Fruit fly (Drosophila melanogaster) whole organism, embryonic: ENCODE results near the gene CG6726.

ENCODE experiments used
- Ada2b ChIP-seq: fragments of 200-800 bp; sonication (Bioruptor generic); IDR thresholded peaks from 2 replicates; pipeline ENCODE4 v1.3.6; 2022; ENCODE audit warnings: missing biosample characterization, missing genetic modification characterization
- Adf1 ChIP-seq: fragments of 200-800 bp; sonication (Bioruptor generic); IDR thresholded peaks from 2 replicates; pipeline ENCODE4 v1.3.6; 2022; ENCODE audit warnings: missing biosample characterization, missing genetic modification characterization
- Asciz ChIP-seq: fragments of 200-800 bp; sonication (Bioruptor generic); optimal IDR thresholded peaks from 2 replicates; lab custom pipeline; 2017; ENCODE audit warnings: missing biosample characterization, mild to moderate bottlenecking, missing genetic modification characterization, missing genetic modification reagents
- Bgb ChIP-seq: fragments of 200-800 bp; sonication (Bioruptor generic); IDR thresholded peaks from 2 replicates; pipeline ENCODE4 v1.3.6; 2022; ENCODE audit warnings: missing biosample characterization, missing genetic modification characterization; ENCODE audit not compliant: partially characterized antibody
- CG10209 ChIP-seq: fragments of 200-800 bp; sonication (Bioruptor generic); optimal IDR thresholded peaks from 3 replicates; lab custom pipeline; 2017; ENCODE audit warnings: missing biosample characterization, mild to moderate bottlenecking, missing genetic modification characterization, missing genetic modification reagents
- CG12219 ChIP-seq: fragments of 200-800 bp; sonication (Bioruptor generic); optimal IDR thresholded peaks from 3 replicates; lab custom pipeline; 2018; ENCODE audit warnings: missing biosample characterization, mild to moderate bottlenecking, missing genetic modification characterization
- CG1233 ChIP-seq: fragments of 200-800 bp; sonication (Bioruptor generic); optimal IDR thresholded peaks from 4 replicates; lab custom pipeline; 2018; ENCODE audit warnings: missing biosample characterization, mild to moderate bottlenecking, missing genetic modification characterization
- CG1603 ChIP-seq: fragments of 200-800 bp; sonication (Bioruptor generic); optimal IDR thresholded peaks from 2 replicates; lab custom pipeline; 2019; ENCODE audit warnings: missing biosample characterization, mild to moderate bottlenecking, missing genetic modification characterization, moderate library complexity
- CG16779 ChIP-seq: fragments of 200-800 bp; sonication (Bioruptor generic); IDR thresholded peaks from 2 replicates; pipeline ENCODE4 v1.3.6; 2022; ENCODE audit warnings: missing biosample characterization, missing genetic modification characterization
- CG16815 ChIP-seq: fragments of 200-800 bp; sonication (Bioruptor generic); optimal IDR thresholded peaks from 3 replicates; lab custom pipeline; 2017; ENCODE audit warnings: missing biosample characterization, mild to moderate bottlenecking, missing genetic modification characterization
- CG17802 ChIP-seq: fragments of 200-800 bp; sonication (Bioruptor generic); optimal IDR thresholded peaks from 2 replicates; lab custom pipeline; 2018; ENCODE audit warnings: missing biosample characterization, mild to moderate bottlenecking, missing genetic modification characterization, moderate library complexity
- CG17912 ChIP-seq: fragments of 200-800 bp; sonication (Bioruptor generic); optimal IDR thresholded peaks from 2 replicates; lab custom pipeline; 2018; ENCODE audit warnings: missing biosample characterization, mild to moderate bottlenecking, missing genetic modification characterization
- CG18011 ChIP-seq: fragments of 200-800 bp; sonication (Bioruptor generic); optimal IDR thresholded peaks from 2 replicates; lab custom pipeline; 2017; ENCODE audit warnings: missing biosample characterization, missing genetic modification characterization, mild to moderate bottlenecking, moderate library complexity, missing genotype
- CG18262 ChIP-seq: fragments of 200-800 bp; optimal IDR thresholded peaks from 3 replicates; lab custom pipeline; 2019; ENCODE audit warnings: missing biosample characterization, mild to moderate bottlenecking, missing genetic modification characterization, moderate library complexity
- CG2129 ChIP-seq: fragments of 200-800 bp; sonication (Bioruptor generic); IDR thresholded peaks from 2 replicates; pipeline ENCODE4 v1.3.6; 2022; ENCODE audit warnings: missing biosample characterization, missing genetic modification characterization; ENCODE audit not compliant: partially characterized antibody
- CG2875 ChIP-seq: fragments of 200-800 bp; sonication (Bioruptor generic); optimal IDR thresholded peaks from 2 replicates; lab custom pipeline; 2017; ENCODE audit warnings: missing biosample characterization, mild to moderate bottlenecking, missing genetic modification characterization, missing genetic modification reagents
- CG31441 ChIP-seq: fragments of 200-800 bp; sonication (Bioruptor generic); IDR thresholded peaks from 2 replicates; pipeline ENCODE4 v1.3.6; 2022; ENCODE audit warnings: missing biosample characterization, missing genetic modification characterization
- CG34376 ChIP-seq: fragments of 200-800 bp; sonication (Bioruptor generic); optimal IDR thresholded peaks from 2 replicates; lab custom pipeline; 2018; ENCODE audit warnings: missing biosample characterization, mild to moderate bottlenecking, missing genetic modification characterization
- CG3838 ChIP-seq: fragments of 200-800 bp; sonication (Bioruptor generic); optimal IDR thresholded peaks from 3 replicates; lab custom pipeline; 2016; ENCODE audit warnings: missing biosample characterization, missing genetic modification characterization
- CG42726 ChIP-seq: fragments of 200-800 bp; sonication (Bioruptor generic); IDR thresholded peaks from 2 replicates; pipeline ENCODE4 v1.3.6; 2022; ENCODE audit warnings: missing biosample characterization, missing genetic modification characterization; ENCODE audit not compliant: partially characterized antibody
- CG5245 ChIP-seq: fragments of 200-800 bp; sonication (Bioruptor generic); optimal IDR thresholded peaks from 3 replicates; lab custom pipeline; 2016; ENCODE audit warnings: missing biosample characterization, missing genetic modification characterization
- CG6272 ChIP-seq: fragments of 200-800 bp; sonication (Bioruptor generic); IDR thresholded peaks from 2 replicates; pipeline ENCODE4 v1.3.6; 2022; ENCODE audit warnings: missing biosample characterization, missing genetic modification characterization
- CG6689 ChIP-seq: fragments of 200-800 bp; sonication (Bioruptor generic); IDR thresholded peaks from 2 replicates; pipeline ENCODE4 v1.3.6; 2022; ENCODE audit warnings: missing biosample characterization, missing genetic modification characterization
- CG7987 ChIP-seq: fragments of 200-800 bp; sonication (Bioruptor generic); optimal IDR thresholded peaks from 2 replicates; lab custom pipeline; 2018; ENCODE audit warnings: missing biosample characterization, mild to moderate bottlenecking, missing genetic modification characterization, moderate library complexity
- CG9609 ChIP-seq: fragments of 200-800 bp; sonication (Bioruptor generic); optimal IDR thresholded peaks from 3 replicates; lab custom pipeline; 2016; ENCODE audit warnings: missing biosample characterization, missing genetic modification characterization
- CoRest ChIP-seq: fragments of 200-800 bp; sonication (Bioruptor generic); optimal IDR thresholded peaks from 3 replicates; lab custom pipeline; 2018; ENCODE audit warnings: missing biosample characterization, mild to moderate bottlenecking, missing genetic modification characterization, moderate library complexity
- Dip3 ChIP-seq: fragments of 200-800 bp; sonication (Bioruptor generic); optimal IDR thresholded peaks from 3 replicates; lab custom pipeline; 2016; ENCODE audit warnings: missing biosample characterization, missing genetic modification characterization
- Dref ChIP-seq: fragments of 200-800 bp; sonication (Bioruptor generic); IDR thresholded peaks from 2 replicates; pipeline ENCODE4 v1.3.6; 2022; ENCODE audit warnings: missing biosample characterization, missing genetic modification characterization
- Drgx ChIP-seq: fragments of 200-800 bp; sonication (Bioruptor generic); IDR thresholded peaks from 2 replicates; pipeline ENCODE4 v1.3.6; 2022; ENCODE audit warnings: missing biosample characterization, missing genetic modification characterization
- Ets65A ChIP-seq: fragments of 200-800 bp; sonication (Bioruptor generic); peaks from one replicate; lab custom pipeline; 2016; ENCODE audit warnings: missing biosample characterization, missing genetic modification characterization
- Fer3 ChIP-seq: fragments of 200-800 bp; sonication (Bioruptor generic); optimal IDR thresholded peaks from 2 replicates; lab custom pipeline; 2018; ENCODE audit warnings: missing biosample characterization, mild to moderate bottlenecking, missing genetic modification characterization, moderate library complexity
- Gsc ChIP-seq: fragments of 200-800 bp; sonication (Bioruptor generic); IDR thresholded peaks from 2 replicates; pipeline ENCODE4 v1.3.6; 2022; ENCODE audit warnings: missing biosample characterization, missing genetic modification characterization
- Hr3 ChIP-seq: fragments of 200-800 bp; sonication (Bioruptor generic); optimal IDR thresholded peaks from 3 replicates; lab custom pipeline; 2016; ENCODE audit warnings: missing biosample characterization, missing genetic modification characterization
- Kr ChIP-seq: fragments of 200-800 bp; sonication (Bioruptor generic); optimal IDR thresholded peaks from 2 replicates; lab custom pipeline; 2017; ENCODE audit warnings: missing biosample characterization, mild to moderate bottlenecking, missing genetic modification characterization
- Sry-β ChIP-seq: fragments of 200-800 bp; sonication (Bioruptor generic); optimal IDR thresholded peaks from 2 replicates; lab custom pipeline; 2018; ENCODE audit warnings: missing biosample characterization, mild to moderate bottlenecking, missing genetic modification characterization, moderate library complexity
- al ChIP-seq: fragments of 200-800 bp; sonication (Bioruptor generic); IDR thresholded peaks from 2 replicates; pipeline ENCODE4 v1.3.6; 2022; ENCODE audit warnings: missing biosample characterization, missing genetic modification characterization
- bsh ChIP-seq, 2 experiments: fragments of 200-800 bp; sonication (Bioruptor generic); optimal IDR thresholded peaks; 2 replicates each; lab custom pipeline; 2017 to 2018; ENCODE audit warnings: mild to moderate bottlenecking in 2 of 2, missing biosample characterization in 2 of 2, missing genetic modification characterization in 2 of 2, moderate library complexity in 1 of 2
- chm ChIP-seq: fragments of 200-800 bp; sonication (Bioruptor generic); IDR thresholded peaks from 2 replicates; pipeline ENCODE4 v1.3.6; 2022; ENCODE audit warnings: missing biosample characterization, missing genetic modification characterization
- da ChIP-seq: fragments of 200-800 bp; sonication (Bioruptor generic); optimal IDR thresholded peaks from 2 replicates; lab custom pipeline; 2016; ENCODE audit warnings: missing biosample characterization, missing genetic modification characterization
- ems ChIP-seq: fragments of 200-800 bp; sonication (Bioruptor generic); optimal IDR thresholded peaks from 3 replicates; lab custom pipeline; 2016; ENCODE audit warnings: missing biosample characterization, missing genetic modification characterization
- fu2 ChIP-seq: fragments of 200-800 bp; sonication (Bioruptor generic); optimal IDR thresholded peaks from 2 replicates; lab custom pipeline; 2016; ENCODE audit warnings: missing biosample characterization, missing genetic modification characterization
- ind ChIP-seq: fragments of 200-800 bp; sonication (Bioruptor generic); optimal IDR thresholded peaks from 3 replicates; lab custom pipeline; 2016; ENCODE audit warnings: missing biosample characterization, missing genetic modification characterization
- inv ChIP-seq: fragments of 200-800 bp; sonication (Bioruptor generic); IDR thresholded peaks from 2 replicates; pipeline ENCODE4 v1.3.6; 2022; ENCODE audit warnings: missing biosample characterization, missing genetic modification characterization; ENCODE audit not compliant: partially characterized antibody
- nerfin-2 ChIP-seq: fragments of 200-800 bp; sonication (Bioruptor generic); IDR thresholded peaks from 2 replicates; pipeline ENCODE4 v1.3.6; 2022; ENCODE audit warnings: missing biosample characterization, missing genetic modification characterization; ENCODE audit not compliant: partially characterized antibody
- oc ChIP-seq: fragments of 200-800 bp; sonication (Bioruptor generic); optimal IDR thresholded peaks from 2 replicates; lab custom pipeline; 2018; ENCODE audit warnings: missing biosample characterization, mild to moderate bottlenecking, missing genetic modification characterization, moderate library complexity
- sd ChIP-seq: fragments of 200-800 bp; sonication (Bioruptor generic); optimal IDR thresholded peaks from 3 replicates; lab custom pipeline; 2018; ENCODE audit warnings: missing biosample characterization, mild to moderate bottlenecking, missing genetic modification characterization, moderate library complexity
- sens ChIP-seq: fragments of 200-800 bp; sonication (Bioruptor generic); peaks from one replicate; lab custom pipeline; 2016; ENCODE audit warnings: missing biosample characterization, missing genetic modification characterization
- slp2 ChIP-seq: fragments of 200-800 bp; sonication (Bioruptor generic); optimal IDR thresholded peaks from 2 replicates; lab custom pipeline; 2016; ENCODE audit warnings: missing biosample characterization, missing genetic modification characterization
- tin ChIP-seq: fragments of 200-800 bp; sonication (Bioruptor generic); optimal IDR thresholded peaks from 3 replicates; lab custom pipeline; 2016; ENCODE audit warnings: missing biosample characterization, missing genetic modification characterization
- vvl ChIP-seq: fragments of 200-800 bp; sonication (Bioruptor generic); IDR thresholded peaks from 2 replicates; pipeline ENCODE4 v1.3.6; 2022; ENCODE audit warnings: missing biosample characterization, missing genetic modification characterization
- zen2 ChIP-seq: fragments of 200-800 bp; sonication (Bioruptor generic); IDR thresholded peaks from 3 replicates; pipeline ENCODE4 v1.3.6; 2022; ENCODE audit warnings: missing biosample characterization, missing genetic modification characterization; ENCODE audit not compliant: partially characterized antibody

Gene CG6726

dm6 chr3R:23061209-23061608 lies 30.3 kb upstream of the CG6726 start, which contains the start of the genes sav and Ublcp1 (continued):
- peak; percentile 82 for TF ChIP-seq Dref
- TF ChIP-seq CG17802 = no peak
- peak; percentile 35 for TF ChIP-seq vvl (GFP tag; lab: Robert Waterston, UW)
- peak; percentile 36 for TF ChIP-seq Ets65A (GFP tag; lab: Kevin White, UChicago)
- no peak for TF ChIP-seq Dip3 (GFP tag; lab: Kevin White, UChicago)
- peak; percentile 84 for TF ChIP-seq inv (GFP tag; lab: Robert Waterston, UW)
- TF ChIP-seq CG18262 (tag; lab: Kevin White, UChicago) = peak; percentile 55
- peak; percentile 49 for TF ChIP-seq sens (GFP tag; lab: Kevin White, UChicago)
- peak; percentile 53 for TF ChIP-seq CG31441
- TF ChIP-seq CG6689 (GFP tag; lab: Robert Waterston, UW) = 0 out of 2 replicates have a peak, but pooled peaks have one; percentile 18
- no peak for TF ChIP-seq CG34376 (GFP tag; lab: Kevin White, UChicago)
- TF ChIP-seq CG10209 (GFP tag; lab: Kevin White, UChicago) = peak; percentile 17
- peak; percentile 44 for TF ChIP-seq tin (GFP tag; lab: Kevin White, UChicago)
- TF ChIP-seq CG3838 = no peak
- TF ChIP-seq da = no peak
- no peak for TF ChIP-seq ems (GFP tag; lab: Kevin White, UChicago)
- peak; percentile 82 for TF ChIP-seq nerfin-2 (GFP tag; lab: Robert Waterston, UW)
- TF ChIP-seq Asciz (GFP tag; lab: Kevin White, UChicago) = no peak
- TF ChIP-seq bsh (GFP tag; optimal IDR thresholded peaks at IDR 0.05; lab: Kevin White, UChicago) = peak in 1 of 2 experiments; percentile 12
- TF ChIP-seq Adf1 (GFP tag; lab: Robert Waterston, UW) = peak; percentile 26; the same call in 1 of the 2 replicates
- TF ChIP-seq Bgb (GFP tag; lab: Robert Waterston, UW) = peak; percentile 87
- TF ChIP-seq fu2 (GFP tag; lab: Kevin White, UChicago) = no peak
- TF ChIP-seq al = no peak
- no peak for TF ChIP-seq Gsc (GFP tag; lab: Robert Waterston, UW)
- TF ChIP-seq CG16779 = no peak
- TF ChIP-seq CG17912 (GFP tag; lab: Kevin White, UChicago) = no peak
- TF ChIP-seq slp2 (GFP tag; lab: Kevin White, UChicago) = no peak
- TF ChIP-seq Fer3 (tag; lab: Kevin White, UChicago) = no peak
- no peak for TF ChIP-seq Drgx (GFP tag; lab: Robert Waterston, UW)
- no peak for TF ChIP-seq CG18011 (GFP tag; lab: Kevin White, UChicago)
- no peak for TF ChIP-seq Ada2b (GFP tag; lab: Robert Waterston, UW)
- no peak for TF ChIP-seq CG16815 (GFP tag; lab: Kevin White, UChicago)
- TF ChIP-seq CG12219 = no peak
- peak; percentile 72; the same call in 1 of the 2 replicates for TF ChIP-seq CG42726 (GFP tag; lab: Robert Waterston, UW)
- no peak for TF ChIP-seq CG7987 (GFP tag; lab: Kevin White, UChicago)
- TF ChIP-seq sd = no peak
- no peak for TF ChIP-seq chm (GFP tag; lab: Robert Waterston, UW)
- no peak for TF ChIP-seq CG1233 (GFP tag; lab: Kevin White, UChicago)
- TF ChIP-seq Hr3 (GFP tag; lab: Kevin White, UChicago) = peak; percentile 27
- peak; percentile 0 for TF ChIP-seq CG9609
- peak; percentile 53 for TF ChIP-seq CoRest
- no peak for TF ChIP-seq oc
- TF ChIP-seq Kr (GFP tag; lab: Kevin White, UChicago) = no peak
- TF ChIP-seq CG2129 = peak; percentile 92
- TF ChIP-seq CG5245 (GFP tag; lab: Kevin White, UChicago) = no peak
- TF ChIP-seq CG1603 = no peak
- peak; percentile 19; the same call in 1 of the 2 replicates for TF ChIP-seq CG6272 (GFP tag; lab: Robert Waterston, UW)
- TF ChIP-seq ind (GFP tag; lab: Kevin White, UChicago) = peak; percentile 25
- TF ChIP-seq zen2 = peak; percentile 79; the same call in 1 of the 3 replicates
- no peak for TF ChIP-seq CG2875 (GFP tag; lab: Kevin White, UChicago)
- TF ChIP-seq Sry-β (GFP tag; lab: Kevin White, UChicago) = no peak
